Fruit fly (Drosophila melanogaster): ENCODE data around the gene D2hgdh.

Gene D2hgdh

dm6 chrX:2094072-2094761, 47.1 kb upstream of the D2hgdh start, which contains the start of gene csw (continued):
- TF ChIP-seq sens-2 (GFP tag; IDR thresholded peaks at IDR 0.05) (no peak), ken (GFP tag; IDR thresholded peaks at IDR 0.05) (peak; percentile 72; the same call in 2 of the 3 replicates), vvl (GFP tag; IDR thresholded peaks at IDR 0.05) (peak; percentile 25; the same call in 1 of the 2 replicates), sisA (GFP tag; IDR thresholded peaks at IDR 0.05) (peak; percentile 27; the same call in 1 of the 2 replicates), croc (GFP tag; conservative IDR thresholded peaks at IDR 0.05) (no peak), sc (optimal IDR thresholded peaks at IDR 0.05) (no peak), sc (GFP tag; optimal IDR thresholded peaks at IDR 0.05) (no peak), H15 (GFP tag; IDR thresholded peaks at IDR 0.05) (no peak), lmd (GFP tag; IDR thresholded peaks at IDR 0.05) (no peak; the same call in 1 of the 2 replicates), crc (GFP tag; optimal IDR thresholded peaks at IDR 0.05) (no peak), sqz (GFP tag; optimal IDR thresholded peaks at IDR 0.05) (peak; percentile 97), Oli (tag; optimal IDR thresholded peaks at IDR 0.05) (no peak), Mes4 (GFP tag; optimal IDR thresholded peaks at IDR 0.05) (no peak), CG7372 (GFP tag; IDR thresholded peaks at IDR 0.05) (no peak), CG18619 (GFP tag; optimal IDR thresholded peaks at IDR 0.05) (peak; percentile 29), Chrac-16 (GFP tag; optimal IDR thresholded peaks at IDR 0.05) (peak; percentile 18), Bteb2 (GFP tag; optimal IDR thresholded peaks at IDR 0.05) (peak; percentile 57), CG4617 (GFP tag; optimal IDR thresholded peaks at IDR 0.05; ENCODE audit: borderline replicate concordance) (peak; percentile 99), ham (GFP tag; IDR thresholded peaks at IDR 0.05) (no peak), br (optimal IDR thresholded peaks at IDR 0.05) (no peak), CG31388 (GFP tag; optimal IDR thresholded peaks at IDR 0.05) (no peak), NC2β (GFP tag; optimal IDR thresholded peaks at IDR 0.05) (peak; percentile 44), CG18764 (GFP tag; optimal IDR thresholded peaks at IDR 0.05) (peak; percentile 24), Ptx1 (GFP tag; IDR thresholded peaks at IDR 0.05) (no peak), sim (GFP tag; IDR thresholded peaks at IDR 0.05) (no peak), oc (tag; optimal IDR thresholded peaks at IDR 0.05) (no peak), Myb (GFP tag; optimal IDR thresholded peaks at IDR 0.05) (peak; percentile 100), CG10543 (GFP tag; optimal IDR thresholded peaks at IDR 0.05) (peak; percentile 72), pita (GFP tag; optimal IDR thresholded peaks at IDR 0.05) (peak; percentile 93), her (GFP tag; optimal IDR thresholded peaks at IDR 0.05) (peak; percentile 63), Lim3 (GFP tag; IDR thresholded peaks at IDR 0.05) (no peak), CG4424 (GFP tag; optimal IDR thresholded peaks at IDR 0.05) (peak; percentile 3), mirr (GFP tag; optimal IDR thresholded peaks at IDR 0.05) (no peak), lov (optimal IDR thresholded peaks at IDR 0.05) (no peak), lov (GFP tag; IDR thresholded peaks at IDR 0.05) (no peak), zen2 (GFP tag; IDR thresholded peaks at IDR 0.05; ENCODE audit: partially characterized antibody) (no peak), dpn (GFP tag; optimal IDR thresholded peaks at IDR 0.05) (peak; percentile 59 to 62), CG3847 (GFP tag; IDR thresholded peaks at IDR 0.05) (peak; percentile 87), Optix (GFP tag; IDR thresholded peaks at IDR 0.05) (no peak), D19A (tag; optimal IDR thresholded peaks at IDR 0.05) (no peak), abd-A (tag; optimal IDR thresholded peaks at IDR 0.05) (peak; percentile 0), Abd-B (GFP tag; optimal IDR thresholded peaks at IDR 0.05) (peak; percentile 45), Gsc (GFP tag; IDR thresholded peaks at IDR 0.05) (no peak), CG2116 (GFP tag; optimal IDR thresholded peaks at IDR 0.05) (peak; percentile 81), aop (GFP tag; IDR thresholded peaks at IDR 0.05) (no peak), ro (GFP tag; IDR thresholded peaks at IDR 0.05) (no peak), CG9727 (GFP tag; optimal IDR thresholded peaks at IDR 0.05) (peak; percentile 2), CG13624 (GFP tag; optimal IDR thresholded peaks at IDR 0.05) (peak; percentile 49), Antp (GFP tag; optimal IDR thresholded peaks at IDR 0.05) (peak; percentile 60), CG17328 (GFP tag; IDR thresholded peaks at IDR 0.05) (peak; percentile 40; the same call in 1 of the 2 replicates), E2f2 (GFP tag; IDR thresholded peaks at IDR 0.05) (peak; percentile 83), CG4730 (GFP tag; IDR thresholded peaks at IDR 0.05) (no peak)
